Fruit fly (Drosophila melanogaster) whole organism, adult: ENCODE results near the gene CG8492.

Experiments
- CG14711 ChIP-seq: fragments of 200-800 bp; sonication (Bioruptor generic); optimal IDR thresholded peaks from 2 replicates; lab custom pipeline; 2018; ENCODE audit warnings: missing biosample characterization, mild to moderate bottlenecking, missing genetic modification characterization, moderate library complexity
- CG33017 ChIP-seq: fragments of 200-800 bp; sonication (Bioruptor generic); optimal IDR thresholded peaks from 2 replicates; lab custom pipeline; 2018; ENCODE audit warnings: missing biosample characterization, mild to moderate bottlenecking, missing genetic modification characterization, moderate library complexity
- CG5204 ChIP-seq: fragments of 200-800 bp; sonication (Bioruptor generic); optimal IDR thresholded peaks from 2 replicates; lab custom pipeline; 2016; ENCODE audit warnings: missing biosample characterization, missing genetic modification characterization
- CG7045 ChIP-seq: fragments of 200-800 bp; sonication (Bioruptor generic); optimal IDR thresholded peaks from 2 replicates; lab custom pipeline; 2017; ENCODE audit warnings: missing biosample characterization, mild to moderate bottlenecking, missing genetic modification characterization
- CG7101 ChIP-seq: fragments of 200-800 bp; sonication (Bioruptor generic); optimal IDR thresholded peaks from 2 replicates; lab custom pipeline; 2018; ENCODE audit warnings: missing biosample characterization, mild to moderate bottlenecking, missing genetic modification characterization, moderate library complexity
- Hr96 ChIP-seq: fragments of 200-800 bp; sonication (Bioruptor generic); optimal IDR thresholded peaks from 2 replicates; lab custom pipeline; 2016; ENCODE audit warnings: missing biosample characterization, missing genetic modification characterization
- Mnt ChIP-seq: fragments of 200-800 bp; sonication (Bioruptor generic); optimal IDR thresholded peaks from 2 replicates; lab custom pipeline; 2016; ENCODE audit warnings: missing biosample characterization, mild to moderate bottlenecking, missing genetic modification characterization
- bab1 ChIP-seq: fragments of 200-800 bp; sonication (Bioruptor generic); optimal IDR thresholded peaks from 3 replicates; lab custom pipeline; 2019; ENCODE audit warnings: missing biosample characterization, mild to moderate bottlenecking, missing genetic modification characterization, moderate library complexity
- cic ChIP-seq: fragments of 200-800 bp; sonication (Bioruptor generic); optimal IDR thresholded peaks from 2 replicates; lab custom pipeline; 2017; ENCODE audit warnings: missing biosample characterization, mild to moderate bottlenecking, missing genetic modification characterization, moderate library complexity
- cnc ChIP-seq, 2 experiments: fragments of >200 bp; optimal IDR thresholded peaks; 2 replicates each; lab custom pipeline; 2017
- kay ChIP-seq: fragments of 200-800 bp; sonication (Bioruptor generic); peaks from one replicate; lab custom pipeline; 2016; ENCODE audit warnings: missing biosample characterization, missing genetic modification characterization, borderline replicate concordance
- ovo ChIP-seq: fragments of 200-800 bp; sonication (Bioruptor generic); optimal IDR thresholded peaks from 2 replicates; lab custom pipeline; 2016; ENCODE audit warnings: missing biosample characterization, missing genetic modification characterization

DNA sequence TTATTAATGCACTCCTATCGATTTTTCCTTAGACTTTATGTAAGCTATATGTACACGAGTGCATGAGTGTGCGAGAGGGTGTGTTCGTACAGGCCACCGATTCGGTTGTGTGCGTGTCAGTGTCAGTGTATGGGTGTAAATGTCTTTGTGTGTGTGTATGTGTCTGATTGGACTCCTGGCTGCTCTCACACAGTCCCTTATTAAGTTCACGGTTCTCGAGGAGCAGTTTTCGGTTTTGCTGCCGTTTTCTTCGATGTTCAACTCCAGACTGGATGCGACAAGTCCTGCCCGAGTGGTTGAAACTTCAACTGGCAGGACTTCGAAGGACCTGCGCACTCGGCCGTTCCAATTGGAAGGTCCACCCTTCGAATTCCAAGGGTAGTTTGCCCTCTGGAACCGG, 18.6 kb downstream of the CG8492 start:
- no peak for TF ChIP-seq CG5204 (GFP tag; lab: Kevin White, UChicago)
- TF ChIP-seq CG7101 (tag; lab: Kevin White, UChicago): no peak
- no peak for TF ChIP-seq Mnt
- no peak for TF ChIP-seq CG33017 (tag; lab: Kevin White, UChicago)
- no peak for TF ChIP-seq CG7045 (GFP tag; lab: Kevin White, UChicago)
- TF ChIP-seq kay (GFP tag; lab: Kevin White, UChicago): no peak
- no peak for TF ChIP-seq bab1
- TF ChIP-seq CG14711: no peak
- TF ChIP-seq cic (GFP tag; lab: Kevin White, UChicago): no peak
- no peak for TF ChIP-seq ovo (GFP tag; lab: Kevin White, UChicago)
- TF ChIP-seq Hr96: no peak
- TF ChIP-seq cnc (optimal IDR thresholded peaks at IDR 0.05; lab: Kevin White, UChicago): no peak
